Comparison of ENCODE assay signal across 4 worm cellular contexts in the genomic region with DNA sequence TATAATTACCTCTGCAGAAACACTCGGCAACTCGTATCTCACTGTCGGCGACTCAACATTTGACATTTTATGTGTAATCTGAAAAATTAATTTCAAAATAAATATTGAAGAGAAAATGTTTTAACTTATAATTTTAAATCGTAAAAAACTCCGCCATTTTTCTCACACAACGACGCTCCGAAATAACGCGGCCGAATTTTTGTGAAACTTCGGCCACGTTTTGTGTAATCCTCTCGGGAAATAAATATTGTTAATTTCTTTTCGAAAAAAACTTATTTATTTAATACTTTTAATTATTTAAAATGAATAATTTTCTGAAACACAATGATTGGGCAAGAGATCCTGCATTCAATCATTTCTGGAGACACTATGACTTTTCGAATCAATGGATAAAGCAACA.
TF ChIP-seq lines count a peak whose summit lies in the region.

A gene (minus strand): TSS at position 86 of the 400 bp plus-strand sequence.
A gene (plus strand): TSS at position 237 of the 400 bp plus-strand sequence.

TF ChIP-seq in whole organism, L2 larva, 48 proteins besides CTCF, POLR2A, EP300 and RAD21 (continues in another document):
- TF ChIP-seq nhr-10 (tag; optimal IDR thresholded peaks at IDR 0.05; lab: Kevin White, UChicago) (peak; percentile 40), nhr-129 (tag; optimal IDR thresholded peaks at IDR 0.05; lab: Kevin White, UChicago) (peak; percentile 32), ztf-11 (tag; optimal IDR thresholded peaks at IDR 0.05; lab: Kevin White, UChicago) (no peak), lin-39 (tag; optimal IDR thresholded peaks at IDR 0.05; lab: Kevin White, UChicago) (no peak), unc-55 (GFP tag; optimal IDR thresholded peaks at IDR 0.05; lab: Kevin White, UChicago) (peak; percentile 92), fos-1 (tag; optimal IDR thresholded peaks at IDR 0.05; lab: Kevin White, UChicago) (peak; percentile 84), elt-1 (tag; optimal IDR thresholded peaks at IDR 0.05; lab: Kevin White, UChicago) (no peak), ztf-4 (tag; optimal IDR thresholded peaks at IDR 0.05; lab: Kevin White, UChicago) (peak; percentile 67), F13H6.1 (tag; optimal IDR thresholded peaks at IDR 0.05; lab: Kevin White, UChicago) (peak; percentile 89), blmp-1 (tag; optimal IDR thresholded peaks at IDR 0.05; lab: Kevin White, UChicago; ENCODE audit: insufficient read depth) (peak; percentile 56), Y55F3AM.14 (GFP tag; optimal IDR thresholded peaks at IDR 0.05; lab: Kevin White, UChicago) (no peak), lsy-2 (tag; optimal IDR thresholded peaks at IDR 0.05; lab: Kevin White, UChicago) (peak; percentile 75 to 96), lin-11 (tag; optimal IDR thresholded peaks at IDR 0.05; lab: Kevin White, UChicago) (peak; percentile 46), zag-1 (tag; optimal IDR thresholded peaks at IDR 0.05; lab: Kevin White, UChicago) (no peak), sma-9 (GFP tag; optimal IDR thresholded peaks at IDR 0.05; lab: Kevin White, UChicago) (peak; percentile 96), sma-9 (tag; optimal IDR thresholded peaks at IDR 0.05; lab: Kevin White, UChicago) (no peak), nhr-25 (tag; optimal IDR thresholded peaks at IDR 0.05; lab: Kevin White, UChicago) (peak; percentile 83), nhr-237 (tag; optimal IDR thresholded peaks at IDR 0.05; lab: Kevin White, UChicago) (no peak), mab-5 (tag; optimal IDR thresholded peaks at IDR 0.05; lab: Kevin White, UChicago) (peak; percentile 27), crh-2 (tag; optimal IDR thresholded peaks at IDR 0.05; lab: Kevin White, UChicago) (peak; percentile 95), ceh-82 (tag; optimal IDR thresholded peaks at IDR 0.05; lab: Kevin White, UChicago) (no peak), nhr-77 (tag; optimal IDR thresholded peaks at IDR 0.05; lab: Kevin White, UChicago) (peak; percentile 43)

TF ChIP-seq in whole organism, L4 larva, 104 proteins besides CTCF, POLR2A, EP300 and RAD21 (continues in another document):
- TF ChIP-seq lim-7 (GFP tag; IDR thresholded peaks at IDR 0.05; lab: Robert Waterston, UW) (no peak), mdl-1 (tag; optimal IDR thresholded peaks at IDR 0.05; lab: Kevin White, UChicago) (no peak), ZK337.2 (GFP tag; IDR thresholded peaks at IDR 0.05; lab: Robert Waterston, UW) (peak; percentile 97), nhr-6 (tag; optimal IDR thresholded peaks at IDR 0.05; lab: Kevin White, UChicago) (peak; percentile 45), daf-8 (GFP tag; IDR thresholded peaks at IDR 0.05; lab: Robert Waterston, UW) (no peak), mxl-2 (GFP tag; conservative IDR thresholded peaks at IDR 0.05; lab: Robert Waterston, UW) (no peak), ceh-44 (GFP tag; IDR thresholded peaks at IDR 0.05; lab: Robert Waterston, UW) (peak; percentile 86), dpl-1 (GFP tag; optimal IDR thresholded peaks at IDR 0.05; lab: Kevin White, UChicago) (peak; percentile 96), lin-15B (tag; optimal IDR thresholded peaks at IDR 0.05; lab: Kevin White, UChicago) (peak; percentile 45), tra-1 (GFP tag; IDR thresholded peaks at IDR 0.05; lab: Robert Waterston, UW) (no peak; the same call in 1 of the 2 replicates), nhr-41 (GFP tag; IDR thresholded peaks at IDR 0.05; lab: Robert Waterston, UW) (no peak), jun-1 (tag; optimal IDR thresholded peaks at IDR 0.05; lab: Kevin White, UChicago) (no peak), daf-16 (GFP tag; optimal IDR thresholded peaks at IDR 0.05; lab: Kevin White, UChicago) (peak in 1 of 2 experiments; percentile 27), daf-16 (tag; optimal IDR thresholded peaks at IDR 0.05; lab: Kevin White, UChicago) (peak; percentile 56), Y105C5A.15 (GFP tag; IDR thresholded peaks at IDR 0.05; lab: Robert Waterston, UW) (no peak), nhr-28 (tag; optimal IDR thresholded peaks at IDR 0.05; lab: Kevin White, UChicago) (peak; percentile 34), nhr-76 (tag; optimal IDR thresholded peaks at IDR 0.05; lab: Kevin White, UChicago) (no peak), sdz-12 (GFP tag; optimal IDR thresholded peaks at IDR 0.05; lab: Kevin White, UChicago) (peak; percentile 68), aly-2 (tag; optimal IDR thresholded peaks at IDR 0.05; lab: Kevin White, UChicago) (no peak), Y48G9A.11 (GFP tag; IDR thresholded peaks at IDR 0.05; lab: Robert Waterston, UW) (peak; percentile 99), Y5F2A.4 (GFP tag; optimal IDR thresholded peaks at IDR 0.05; lab: Kevin White, UChicago) (no peak), F44E2.7 (GFP tag; IDR thresholded peaks at IDR 0.05; lab: Robert Waterston, UW) (no peak), dmd-6 (GFP tag; IDR thresholded peaks at IDR 0.05; lab: Robert Waterston, UW) (peak; percentile 83)

TF ChIP-seq in whole organism, late embryonic, 69 proteins besides CTCF, POLR2A, EP300 and RAD21 (continues in another document):
- peak; percentile 28 for TF ChIP-seq ceh-14 (tag; optimal IDR thresholded peaks at IDR 0.05; lab: Kevin White, UChicago)
- no peak for TF ChIP-seq che-1 (tag; optimal IDR thresholded peaks at IDR 0.05; lab: Kevin White, UChicago)
- peak; percentile 94 for TF ChIP-seq ceh-31 (tag; optimal IDR thresholded peaks at IDR 0.05; lab: Kevin White, UChicago)
- TF ChIP-seq ahr-1 (tag; optimal IDR thresholded peaks at IDR 0.05; lab: Kevin White, UChicago) = peak; percentile 45
- TF ChIP-seq unc-42 (tag; optimal IDR thresholded peaks at IDR 0.05; lab: Kevin White, UChicago) = peak; percentile 24
- TF ChIP-seq zip-5 (tag; optimal IDR thresholded peaks at IDR 0.05; lab: Kevin White, UChicago) = peak; percentile 84
- peak; percentile 45 for TF ChIP-seq fax-1 (tag; optimal IDR thresholded peaks at IDR 0.05; lab: Kevin White, UChicago)
- TF ChIP-seq nfya-1 (tag; optimal IDR thresholded peaks at IDR 0.05; lab: Kevin White, UChicago) = peak; percentile 24
- no peak for TF ChIP-seq unc-55 (GFP tag; optimal IDR thresholded peaks at IDR 0.05; lab: Kevin White, UChicago)
- TF ChIP-seq F13H6.1 (tag; optimal IDR thresholded peaks at IDR 0.05; lab: Kevin White, UChicago) = peak; percentile 21
- TF ChIP-seq ttx-3 (tag; optimal IDR thresholded peaks at IDR 0.05; lab: Kevin White, UChicago) = peak; percentile 52
- TF ChIP-seq tbx-2 (tag; optimal IDR thresholded peaks at IDR 0.05; lab: Kevin White, UChicago) = peak; percentile 82
- TF ChIP-seq unc-86 (tag; optimal IDR thresholded peaks at IDR 0.05; lab: Kevin White, UChicago) = peak; percentile 17
- no peak for TF ChIP-seq nhr-11 (tag; optimal IDR thresholded peaks at IDR 0.05; lab: Kevin White, UChicago)
- peak; percentile 86 for TF ChIP-seq C08G9.2 (tag; optimal IDR thresholded peaks at IDR 0.05; lab: Kevin White, UChicago)
- TF ChIP-seq sdc-2 (tag; optimal IDR thresholded peaks at IDR 0.05; lab: Kevin White, UChicago) = no peak
- no peak for TF ChIP-seq eyg-1 (tag; optimal IDR thresholded peaks at IDR 0.05; lab: Kevin White, UChicago)
- peak; percentile 18 for TF ChIP-seq ztf-16 (tag; optimal IDR thresholded peaks at IDR 0.05; lab: Kevin White, UChicago)
- peak; percentile 80 for TF ChIP-seq ref-2 (tag; optimal IDR thresholded peaks at IDR 0.05; lab: Kevin White, UChicago)
- TF ChIP-seq elt-2 (tag; optimal IDR thresholded peaks at IDR 0.05; lab: Kevin White, UChicago) = peak; percentile 75
- TF ChIP-seq unc-3 (GFP tag; conservative IDR thresholded peaks at IDR 0.05; lab: Robert Waterston, UW) = no peak
- TF ChIP-seq unc-3 (tag; optimal IDR thresholded peaks at IDR 0.05; lab: Kevin White, UChicago) = peak; percentile 29
- TF ChIP-seq hlh-30 (tag; optimal IDR thresholded peaks at IDR 0.05; lab: Kevin White, UChicago; ENCODE audit: insufficient read depth) = no peak
- peak; percentile 87 for TF ChIP-seq ets-4 (tag; optimal IDR thresholded peaks at IDR 0.05; lab: Kevin White, UChicago)

TF ChIP-seq in whole organism, mixed stage, embryonic, 35 proteins besides CTCF, POLR2A, EP300 and RAD21:
- TF ChIP-seq lin-13 (tag; optimal IDR thresholded peaks at IDR 0.05; lab: Kevin White, UChicago) (peak; percentile 30), nhr-237 (tag; optimal IDR thresholded peaks at IDR 0.05; lab: Kevin White, UChicago) (peak; percentile 15), ces-1 (GFP tag; optimal IDR thresholded peaks at IDR 0.05; lab: Kevin White, UChicago) (peak; percentile 70), nhr-12 (tag; optimal IDR thresholded peaks at IDR 0.05; lab: Kevin White, UChicago) (no peak), nhr-2 (tag; optimal IDR thresholded peaks at IDR 0.05; lab: Kevin White, UChicago) (peak; percentile 26), M03D4.4 (tag; optimal IDR thresholded peaks at IDR 0.05; lab: Kevin White, UChicago) (no peak), ceh-39 (tag; optimal IDR thresholded peaks at IDR 0.05; lab: Kevin White, UChicago) (peak; percentile 38), mab-5 (tag; optimal IDR thresholded peaks at IDR 0.05; lab: Kevin White, UChicago) (no peak), mep-1 (tag; optimal IDR thresholded peaks at IDR 0.05; lab: Kevin White, UChicago) (peak; percentile 61), sptf-1 (tag; optimal IDR thresholded peaks at IDR 0.05; lab: Kevin White, UChicago) (peak; percentile 54), mls-2 (tag; optimal IDR thresholded peaks at IDR 0.05; lab: Kevin White, UChicago) (no peak), lsy-2 (tag; optimal IDR thresholded peaks at IDR 0.05; lab: Kevin White, UChicago) (peak; percentile 74), unc-120 (tag; optimal IDR thresholded peaks at IDR 0.05; lab: Kevin White, UChicago; ENCODE audit: poor library complexity, severe bottlenecking) (no peak)
